Worm (Caenorhabditis elegans) whole organism, L3 larva: ENCODE data around the gene M03F4.6.

ENCODE experiments used
- R02D3.7 ChIP-seq: fragments of 150-350 bp; optimal IDR thresholded peaks from 2 replicates; lab custom pipeline; 2014; ENCODE audit warnings: missing biosample characterization, missing genetic modification characterization
- ZK546.5 ChIP-seq: sonication (generic microtip); optimal IDR thresholded peaks from 2 replicates; lab custom pipeline; 2017; ENCODE audit warnings: missing biosample characterization, missing genetic modification characterization
- aly-2 ChIP-seq: fragments of 150-350 bp; optimal IDR thresholded peaks from 2 replicates; lab custom pipeline; 2014; ENCODE audit warnings: missing biosample characterization, missing genetic modification characterization
- ama-1 ChIP-seq: fragments of 150-350 bp; optimal IDR thresholded peaks from 2 replicates; lab custom pipeline; 2018
- ceh-16 ChIP-seq: sonication (generic microtip); optimal IDR thresholded peaks from 2 replicates; lab custom pipeline; 2017; ENCODE audit warnings: missing biosample characterization, missing genetic modification characterization
- ceh-28 ChIP-seq: fragments of 150-350 bp; optimal IDR thresholded peaks from 2 replicates; lab custom pipeline; 2014; ENCODE audit warnings: missing biosample characterization, missing genetic modification reagents, missing genetic modification characterization
- ceh-82 ChIP-seq: fragments of 150-350 bp; optimal IDR thresholded peaks from 2 replicates; lab custom pipeline; 2014; ENCODE audit warnings: missing biosample characterization, missing genetic modification characterization
- ceh-9 ChIP-seq: sonication (generic microtip); optimal IDR thresholded peaks from 2 replicates; lab custom pipeline; 2018; ENCODE audit warnings: missing biosample characterization, missing genetic modification characterization
- daf-12 ChIP-seq: fragments of 150-350 bp; optimal IDR thresholded peaks from 2 replicates; lab custom pipeline; 2014; ENCODE audit warnings: missing biosample characterization, missing genetic modification reagents, missing genetic modification characterization
- egl-27 ChIP-seq: sonication (generic microtip); optimal IDR thresholded peaks from 4 replicates; lab custom pipeline; 2017; ENCODE audit warnings: missing biosample characterization, missing genetic modification reagents, missing genetic modification characterization
- egl-5 ChIP-seq: fragments of 150-350 bp; optimal IDR thresholded peaks from 2 replicates; lab custom pipeline; 2017; ENCODE audit warnings: missing biosample characterization, missing genetic modification reagents, missing genetic modification characterization, inconsistent platforms
- elt-1 ChIP-seq: fragments of 150-350 bp; optimal IDR thresholded peaks from 2 replicates; lab custom pipeline; 2014; ENCODE audit warnings: missing biosample characterization, missing genetic modification characterization
- elt-2 ChIP-seq: sonication (generic microtip); optimal IDR thresholded peaks from 2 replicates; lab custom pipeline; 2016; ENCODE audit warnings: missing genetic modification reagents, mild to moderate bottlenecking, missing genetic modification characterization, missing compliant biosample characterization
- eor-1 ChIP-seq, 2 experiments: fragments of 150-350 bp; optimal IDR thresholded peaks; 2 replicates each; lab custom pipeline; 2014 to 2018; ENCODE audit warnings: missing biosample characterization in 2 of 2, missing genetic modification characterization in 2 of 2
- fkh-10 ChIP-seq: sonication (generic microtip); optimal IDR thresholded peaks from 2 replicates; lab custom pipeline; 2017; ENCODE audit warnings: missing biosample characterization, missing genetic modification reagents, missing genetic modification characterization
- hmg-11 ChIP-seq: sonication (generic microtip); optimal IDR thresholded peaks from 2 replicates; lab custom pipeline; 2016; ENCODE audit warnings: missing genetic modification characterization, missing compliant biosample characterization
- lin-15B ChIP-seq: fragments of 150-350 bp; optimal IDR thresholded peaks from 2 replicates; lab custom pipeline; 2014; ENCODE audit warnings: missing biosample characterization, missing genetic modification characterization
- lin-39 ChIP-seq: fragments of 150-350 bp; optimal IDR thresholded peaks from 2 replicates; lab custom pipeline; 2018; ENCODE audit warnings: missing biosample characterization, missing genetic modification reagents, missing genetic modification characterization
- lsy-12 ChIP-seq: sonication (generic microtip); optimal IDR thresholded peaks from 2 replicates; lab custom pipeline; 2016; ENCODE audit warnings: mild to moderate bottlenecking, missing genetic modification characterization, missing compliant biosample characterization
- mdl-1 ChIP-seq: fragments of 150-350 bp; optimal IDR thresholded peaks from 2 replicates; lab custom pipeline; 2014; ENCODE audit warnings: missing biosample characterization, missing genetic modification characterization
- mml-1 ChIP-seq: fragments of 150-350 bp; sonication (generic microtip); optimal IDR thresholded peaks from 3 replicates; lab custom pipeline; 2014; ENCODE audit warnings: missing biosample characterization, missing genetic modification characterization
- nfya-1 ChIP-seq: sonication (generic microtip); optimal IDR thresholded peaks from 2 replicates; lab custom pipeline; 2017; ENCODE audit warnings: missing genetic modification characterization, mild to moderate bottlenecking, missing compliant biosample characterization, antibody characterized with exemption, moderate library complexity; ENCODE audit not compliant: insufficient read depth
- nhr-11 ChIP-seq: fragments of 150-350 bp; optimal IDR thresholded peaks from 2 replicates; lab custom pipeline; 2014; ENCODE audit warnings: missing biosample characterization, missing genetic modification characterization
- nhr-23 ChIP-seq: fragments of 150-350 bp; optimal IDR thresholded peaks from 2 replicates; lab custom pipeline; 2014; ENCODE audit warnings: missing biosample characterization, missing genetic modification reagents, missing genetic modification characterization
- nhr-237 ChIP-seq: fragments of 150-350 bp; optimal IDR thresholded peaks from 2 replicates; lab custom pipeline; 2014; ENCODE audit warnings: missing biosample characterization, missing genetic modification characterization
- nhr-25 ChIP-seq: sonication (generic microtip); optimal IDR thresholded peaks from 2 replicates; lab custom pipeline; 2017; ENCODE audit warnings: missing biosample characterization, missing genetic modification characterization
- nhr-28 ChIP-seq: fragments of 150-350 bp; optimal IDR thresholded peaks from 2 replicates; lab custom pipeline; 2014; ENCODE audit warnings: missing biosample characterization, missing genetic modification characterization
- nhr-43 ChIP-seq: sonication (generic microtip); optimal IDR thresholded peaks from 2 replicates; lab custom pipeline; 2016; ENCODE audit warnings: mild to moderate bottlenecking, missing genetic modification characterization, missing compliant biosample characterization; ENCODE audit not compliant: poor library complexity, severe bottlenecking
- nhr-67 ChIP-seq: fragments of 150-350 bp; optimal IDR thresholded peaks from 2 replicates; lab custom pipeline; 2014; ENCODE audit warnings: missing biosample characterization, missing genetic modification characterization
- nhr-76 ChIP-seq: fragments of 150-350 bp; sonication (generic microtip); optimal IDR thresholded peaks from 5 replicates; lab custom pipeline; 2014; ENCODE audit warnings: missing biosample characterization, missing genetic modification characterization
- nhr-77 ChIP-seq: fragments of 150-350 bp; optimal IDR thresholded peaks from 2 replicates; lab custom pipeline; 2014; ENCODE audit warnings: missing biosample characterization, missing genetic modification characterization
- pha-4 ChIP-seq: fragments of 150-350 bp; optimal IDR thresholded peaks from 2 replicates; lab custom pipeline; 2014; ENCODE audit warnings: missing biosample characterization, missing genetic modification reagents, missing genetic modification characterization
- pqm-1 ChIP-seq: fragments of 150-350 bp; optimal IDR thresholded peaks from 2 replicates; lab custom pipeline; 2017; ENCODE audit warnings: missing biosample characterization, missing genetic modification characterization, inconsistent platforms
- snpc-4 ChIP-seq: fragments of 150-350 bp; optimal IDR thresholded peaks from 2 replicates; lab custom pipeline; 2014; ENCODE audit warnings: missing biosample characterization, missing genetic modification characterization
- tbx-2 ChIP-seq: sonication (generic microtip); optimal IDR thresholded peaks from 2 replicates; lab custom pipeline; 2016; ENCODE audit warnings: mild to moderate bottlenecking, missing genetic modification characterization, missing compliant biosample characterization
- unc-62 ChIP-seq: fragments of 150-350 bp; sonication (generic microtip); optimal IDR thresholded peaks from 4 replicates; lab custom pipeline; 2014; ENCODE audit warnings: missing biosample characterization, missing genetic modification reagents, missing genetic modification characterization
- zag-1 ChIP-seq: fragments of 150-350 bp; optimal IDR thresholded peaks from 2 replicates; lab custom pipeline; 2014; ENCODE audit warnings: missing biosample characterization, missing genetic modification characterization
- ztf-11 ChIP-seq: fragments of 150-350 bp; optimal IDR thresholded peaks from 2 replicates; lab custom pipeline; 2014; ENCODE audit warnings: missing biosample characterization, missing genetic modification characterization

The M03F4.6 gene

DNA sequence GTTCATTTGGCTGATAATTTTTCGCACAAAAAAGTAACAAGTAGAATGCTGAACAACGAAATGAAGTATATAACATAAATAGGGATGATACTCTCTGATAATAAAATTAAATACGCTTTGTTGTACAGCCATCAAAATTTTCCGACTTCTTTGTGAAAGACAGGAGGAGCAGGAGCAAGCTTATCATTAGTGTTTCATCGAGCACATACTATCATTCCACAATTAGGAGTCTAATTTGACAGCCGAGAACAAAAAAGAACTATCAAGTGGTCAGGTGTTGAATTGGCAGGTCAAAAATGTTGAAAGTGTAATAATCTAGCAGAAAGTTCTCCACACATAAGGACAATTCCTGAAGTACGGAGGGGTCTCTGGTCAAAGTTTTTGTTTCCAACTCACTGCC lies 41.0 kb downstream of the M03F4.6 start:
- TF ChIP-seq tbx-2 (tag; lab: Kevin White, UChicago) (no peak), elt-2 (tag; lab: Kevin White, UChicago) (peak; percentile 73), pqm-1 (tag; lab: Kevin White, UChicago) (peak; percentile 35)

DNA sequence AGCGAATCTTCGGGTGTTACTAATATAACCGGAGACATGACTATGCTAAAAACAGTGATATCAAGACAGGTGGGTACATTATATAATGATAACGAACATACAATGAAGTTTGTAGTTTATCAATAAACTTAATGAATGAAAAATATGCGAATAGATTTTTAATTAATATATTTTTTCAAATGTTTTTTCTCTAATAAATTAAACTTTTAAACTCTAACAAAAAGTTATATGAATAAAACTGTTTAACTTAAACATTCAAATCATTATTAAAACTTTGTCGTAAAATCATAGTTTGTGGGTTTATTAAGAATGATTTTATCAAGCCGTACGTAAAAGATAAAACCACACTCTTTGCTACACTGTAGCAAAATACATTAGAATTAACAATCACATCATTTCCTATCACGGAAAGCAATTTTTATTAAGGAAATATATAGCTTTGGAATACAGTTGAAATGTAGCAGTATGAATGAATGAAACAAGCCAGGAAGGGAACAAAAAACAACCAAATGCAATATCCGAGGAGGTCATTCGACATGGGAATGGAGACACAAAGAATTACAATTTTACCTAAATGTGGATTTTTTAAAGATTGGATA lies 48.1 kb downstream of the M03F4.6 start, which contains the start of gene K05B2.4:
K05B2.4 (minus strand) TSS at position 51 of the 599 bp plus-strand sequence.
- TF ChIP-seq aly-2 (tag; lab: Kevin White, UChicago), result no peak
- no peak for TF ChIP-seq R02D3.7 (tag; lab: Kevin White, UChicago)
- TF ChIP-seq lin-15B (tag; lab: Kevin White, UChicago), result no peak
- no peak for TF ChIP-seq ztf-11
- no peak for TF ChIP-seq eor-1 (tag; optimal IDR thresholded peaks at IDR 0.05; lab: Kevin White, UChicago)
- TF ChIP-seq hmg-11, result no peak
- no peak for TF ChIP-seq ZK546.5 (tag; lab: Kevin White, UChicago)
- TF ChIP-seq lin-39 (tag; lab: Kevin White, UChicago), result no peak
- no peak for TF ChIP-seq nhr-23 (tag; lab: Kevin White, UChicago)
- TF ChIP-seq daf-12 (tag; lab: Kevin White, UChicago), result no peak
- TF ChIP-seq ama-1, result no peak
- no peak for TF ChIP-seq egl-27 (tag; lab: Kevin White, UChicago)
- TF ChIP-seq nhr-237 (tag; lab: Kevin White, UChicago), result no peak
- no peak for TF ChIP-seq zag-1
- no peak for TF ChIP-seq ceh-82 (tag; lab: Kevin White, UChicago)
- TF ChIP-seq nhr-67 (tag; lab: Kevin White, UChicago), result no peak
- no peak for TF ChIP-seq snpc-4 (tag; lab: Kevin White, UChicago)
- no peak for TF ChIP-seq fkh-10 (GFP tag; lab: Kevin White, UChicago)
- no peak for TF ChIP-seq nhr-28 (tag; lab: Kevin White, UChicago)
- TF ChIP-seq nhr-25, result no peak

ce11 chrX:4915879-4916278 lies 53.2 kb downstream of the M03F4.6 start, which contains the start of gene ifa-4:
ifa-4 (minus strand) TSS chrX:4915979.
- no peak for TF ChIP-seq nhr-43 (tag; lab: Kevin White, UChicago)
- no peak for TF ChIP-seq nhr-77
- no peak for TF ChIP-seq lsy-12 (tag; lab: Kevin White, UChicago)
- no peak for TF ChIP-seq nhr-76 (tag; lab: Kevin White, UChicago)
- no peak for TF ChIP-seq nhr-67 (tag; lab: Kevin White, UChicago)
- no peak for TF ChIP-seq mml-1 (tag; lab: Kevin White, UChicago)
- no peak for TF ChIP-seq snpc-4 (tag; lab: Kevin White, UChicago)
- no peak for TF ChIP-seq ceh-28 (tag; lab: Kevin White, UChicago)
- TF ChIP-seq mdl-1, result no peak
- TF ChIP-seq ceh-16 (tag; lab: Kevin White, UChicago), result no peak
- TF ChIP-seq egl-5 (tag; lab: Kevin White, UChicago), result no peak
- no peak for TF ChIP-seq elt-1 (tag; lab: Kevin White, UChicago)
- TF ChIP-seq unc-62 (GFP tag; lab: Kevin White, UChicago), result no peak
- no peak for TF ChIP-seq nhr-11 (tag; lab: Kevin White, UChicago)
- TF ChIP-seq hmg-11, result no peak
- no peak for TF ChIP-seq ceh-9 (tag; lab: Kevin White, UChicago)

- no peak for TF ChIP-seq ZK546.5 (tag; lab: Kevin White, UChicago)
- TF ChIP-seq pha-4, result no peak
- no peak for TF ChIP-seq nhr-43 (tag; lab: Kevin White, UChicago)
- TF ChIP-seq nhr-28 (tag; lab: Kevin White, UChicago), result no peak
- TF ChIP-seq nhr-67 (tag; lab: Kevin White, UChicago), result no peak
- TF ChIP-seq pqm-1 (tag; lab: Kevin White, UChicago), result no peak
- no peak for TF ChIP-seq ceh-28 (tag; lab: Kevin White, UChicago)
- TF ChIP-seq nfya-1 (tag; lab: Kevin White, UChicago), result no peak
Observed at ce11 chrX:4914464-4914863, 54.7 kb downstream of the M03F4.6 start.
